Worm (Caenorhabditis elegans) whole organism, L4 larva: ENCODE measurements around the gene rnp-7.

Source experiments
- F10B5.3 ChIP-seq: sonication (generic microtip); optimal IDR thresholded peaks from 2 replicates; lab custom pipeline; 2016; ENCODE audit warnings: mild to moderate bottlenecking, missing genetic modification characterization, missing compliant biosample characterization
- F37D6.2 ChIP-seq: sonication (generic microtip); optimal IDR thresholded peaks from 2 replicates; lab custom pipeline; 2016; ENCODE audit warnings: mild to moderate bottlenecking, missing genetic modification characterization, missing compliant biosample characterization
- Y105C5A.15 ChIP-seq: fragments of 200-800 bp; sonication (Bioruptor generic); IDR thresholded peaks from 2 replicates; pipeline ENCODE4 v1.3.6; 2022; ENCODE audit warnings: missing genetic modification characterization, missing compliant biosample characterization
- Y48G9A.11 ChIP-seq: fragments of 200-800 bp; sonication (Bioruptor generic); IDR thresholded peaks from 2 replicates; pipeline ENCODE4 v1.3.6; 2022; ENCODE audit warnings: missing genetic modification reagents, missing genetic modification characterization, missing compliant biosample characterization
- Y5F2A.4 ChIP-seq: fragments of 200-800 bp; sonication (Bioruptor generic); optimal IDR thresholded peaks from 2 replicates; lab custom pipeline; 2018; ENCODE audit warnings: mild to moderate bottlenecking, missing genetic modification characterization, missing compliant biosample characterization
- ZK337.2 ChIP-seq: fragments of 200-800 bp; sonication (Bioruptor generic); IDR thresholded peaks from 2 replicates; pipeline ENCODE4 v1.3.6; 2022; ENCODE audit warnings: missing genetic modification reagents, missing genetic modification characterization, missing compliant biosample characterization
- ama-1 ChIP-seq: fragments of 150-350 bp; optimal IDR thresholded peaks from 2 replicates; lab custom pipeline; 2014; ENCODE audit warnings: inconsistent platforms, mixed read lengths
- ceh-20 ChIP-seq: fragments of 200-800 bp; sonication (Bioruptor generic); IDR thresholded peaks from 2 replicates; pipeline ENCODE4 v1.3.6; 2022; ENCODE audit warnings: missing genetic modification reagents, missing genetic modification characterization, missing compliant biosample characterization
- ceh-32 ChIP-seq: sonication (generic microtip); optimal IDR thresholded peaks from 2 replicates; lab custom pipeline; 2016; ENCODE audit warnings: mild to moderate bottlenecking, missing genetic modification characterization, missing compliant biosample characterization; ENCODE audit not compliant: poor library complexity
- ceh-44 ChIP-seq: fragments of 200-800 bp; sonication (Bioruptor generic); IDR thresholded peaks from 2 replicates; pipeline ENCODE4 v1.3.6; 2022; ENCODE audit warnings: missing genetic modification reagents, missing genetic modification characterization, missing compliant biosample characterization
- cey-2 ChIP-seq: sonication (generic microtip); optimal IDR thresholded peaks from 3 replicates; lab custom pipeline; 2017; ENCODE audit warnings: missing genetic modification characterization, mild to moderate bottlenecking, missing compliant biosample characterization, antibody characterized with exemption, borderline replicate concordance; ENCODE audit not compliant: insufficient read depth
- ctbp-1 ChIP-seq: fragments of 200-800 bp; sonication (Bioruptor generic); IDR thresholded peaks from 2 replicates; pipeline ENCODE4 v1.3.6; 2022; ENCODE audit warnings: missing genetic modification reagents, missing genetic modification characterization, missing compliant biosample characterization
- dmd-9 ChIP-seq: fragments of 200-800 bp; sonication (Bioruptor generic); IDR thresholded peaks from 2 replicates; pipeline ENCODE4 v1.3.6; 2022; ENCODE audit warnings: missing genetic modification reagents, missing genetic modification characterization, missing compliant biosample characterization
- duxl-1 ChIP-seq: sonication (generic microtip); optimal IDR thresholded peaks from 2 replicates; lab custom pipeline; 2016; ENCODE audit warnings: mild to moderate bottlenecking, missing genetic modification characterization, moderate library complexity, missing compliant biosample characterization; ENCODE audit not compliant: poor library complexity
- egl-43 ChIP-seq: fragments of 200-800 bp; sonication (Bioruptor generic); IDR thresholded peaks from 2 replicates; pipeline ENCODE4 v1.3.6; 2022; ENCODE audit warnings: missing genetic modification reagents, missing genetic modification characterization, missing compliant biosample characterization
- gei-8 ChIP-seq: fragments of 200-800 bp; sonication (Bioruptor generic); optimal IDR thresholded peaks from 2 replicates; lab custom pipeline; 2018; ENCODE audit warnings: mild to moderate bottlenecking, missing genetic modification characterization, missing compliant biosample characterization
- hlh-30 ChIP-seq: sonication (generic microtip); optimal IDR thresholded peaks from 2 replicates; lab custom pipeline; 2017; ENCODE audit warnings: antibody characterized with exemption, mild to moderate bottlenecking, missing genetic modification characterization, missing compliant biosample characterization; ENCODE audit not compliant: insufficient read depth
- hmg-1.1 ChIP-seq: fragments of 200-800 bp; sonication (Bioruptor generic); IDR thresholded peaks from 2 replicates; pipeline ENCODE4 v1.3.6; 2022; ENCODE audit warnings: missing genetic modification reagents, missing genetic modification characterization, missing compliant biosample characterization
- lin-1 ChIP-seq: fragments of 200-800 bp; sonication (Bioruptor generic); IDR thresholded peaks from 2 replicates; pipeline ENCODE4 v1.3.6; 2022; ENCODE audit warnings: missing genetic modification reagents, missing genetic modification characterization, missing compliant biosample characterization
- lin-13 ChIP-seq: fragments of 150-350 bp; optimal IDR thresholded peaks from 2 replicates; lab custom pipeline; 2014; ENCODE audit warnings: missing biosample characterization, missing genetic modification reagents, missing genetic modification characterization
- lin-38 ChIP-seq: fragments of 200-800 bp; sonication (Bioruptor generic); IDR thresholded peaks from 2 replicates; pipeline ENCODE4 v1.3.6; 2022; ENCODE audit warnings: missing genetic modification reagents, missing genetic modification characterization, missing compliant biosample characterization
- lin-39 ChIP-seq: fragments of 150-350 bp; optimal IDR thresholded peaks from 2 replicates; lab custom pipeline; 2014; ENCODE audit warnings: missing biosample characterization, missing genetic modification reagents, missing genetic modification characterization
- lir-3 ChIP-seq: sonication (generic microtip); optimal IDR thresholded peaks from 2 replicates; lab custom pipeline; 2016; ENCODE audit warnings: mild to moderate bottlenecking, missing genetic modification characterization, missing compliant biosample characterization
- lsy-2 ChIP-seq, 2 experiments: fragments of 150-350 bp in 1 of 2; sonication (generic microtip) in 1 of 2; optimal IDR thresholded peaks; 2 replicates each; lab custom pipeline; 2014 to 2017; ENCODE audit warnings: missing biosample characterization in 2 of 2, missing genetic modification characterization in 2 of 2
- madf-5 ChIP-seq, 2 experiments: fragments of 200-800 bp; sonication (Bioruptor generic); IDR thresholded peaks; 2 replicates each; pipeline ENCODE4 v1.3.6; 2022; ENCODE audit warnings: missing compliant biosample characterization in 2 of 2, missing genetic modification characterization in 2 of 2
- madf-9 ChIP-seq: fragments of 200-800 bp; sonication (Bioruptor generic); conservative IDR thresholded peaks from 2 replicates; pipeline ENCODE4 v1.3.6; 2022; ENCODE audit warnings: missing genetic modification reagents, missing genetic modification characterization, missing compliant biosample characterization
- mdt-29 ChIP-seq: fragments of 200-800 bp; sonication (Bioruptor generic); IDR thresholded peaks from 2 replicates; pipeline ENCODE4 v1.3.6; 2022; ENCODE audit warnings: missing genetic modification reagents, missing genetic modification characterization, missing compliant biosample characterization
- mep-1 ChIP-seq: fragments of 150-350 bp; sonication (generic microtip); optimal IDR thresholded peaks from 3 replicates; lab custom pipeline; 2014; ENCODE audit warnings: missing biosample characterization, missing genetic modification characterization
- mes-2 ChIP-seq: sonication (generic microtip); optimal IDR thresholded peaks from 2 replicates; lab custom pipeline; 2016; ENCODE audit warnings: missing genotype, mild to moderate bottlenecking, missing genetic modification characterization, missing compliant biosample characterization; ENCODE audit not compliant: poor library complexity, severe bottlenecking
- nhr-10 ChIP-seq: fragments of 150-350 bp; optimal IDR thresholded peaks from 2 replicates; lab custom pipeline; 2014; ENCODE audit warnings: missing biosample characterization, missing genetic modification characterization
- nhr-102 ChIP-seq: sonication (generic microtip); optimal IDR thresholded peaks from 2 replicates; lab custom pipeline; 2016; ENCODE audit warnings: mild to moderate bottlenecking, missing genetic modification characterization, moderate library complexity, missing compliant biosample characterization
- nhr-41 ChIP-seq: fragments of 200-800 bp; sonication (Bioruptor generic); IDR thresholded peaks from 2 replicates; pipeline ENCODE4 v1.3.6; 2022; ENCODE audit warnings: missing genetic modification reagents, missing genetic modification characterization, missing compliant biosample characterization
- nhr-6 ChIP-seq: fragments of 150-350 bp; optimal IDR thresholded peaks from 2 replicates; lab custom pipeline; 2014; ENCODE audit warnings: missing biosample characterization, missing genetic modification characterization
- pha-4 ChIP-seq, 2 experiments: fragments of 150-350 bp in 1 of 2; fragments of 200-800 bp in 1 of 2; sonication (Bioruptor generic) in 1 of 2; IDR thresholded peaks in 1 of 2; optimal IDR thresholded peaks in 1 of 2; 2 replicates each; pipeline versions ENCODE4 v1.3.6 to Lab custom; 2014 to 2022; ENCODE audit warnings: missing genetic modification characterization in 2 of 2, missing genetic modification reagents in 2 of 2, missing biosample characterization in 1 of 2, missing compliant biosample characterization in 1 of 2
- sdz-12 ChIP-seq: fragments of 200-800 bp; sonication (Bioruptor generic); optimal IDR thresholded peaks from 2 replicates; lab custom pipeline; 2018; ENCODE audit warnings: mild to moderate bottlenecking, missing genetic modification characterization, missing compliant biosample characterization
- snpc-1.2 ChIP-seq: fragments of 200-800 bp; sonication (Bioruptor generic); IDR thresholded peaks from 2 replicates; pipeline ENCODE4 v1.3.6; 2022; ENCODE audit warnings: missing genetic modification reagents, missing genetic modification characterization, missing compliant biosample characterization
- tag-97 ChIP-seq: fragments of 200-800 bp; sonication (Bioruptor generic); IDR thresholded peaks from 2 replicates; pipeline ENCODE4 v1.3.6; 2022; ENCODE audit warnings: missing genetic modification characterization, missing compliant biosample characterization
- tra-1 ChIP-seq: fragments of 200-800 bp; sonication (Bioruptor generic); IDR thresholded peaks from 2 replicates; pipeline ENCODE4 v1.3.6; 2022; ENCODE audit warnings: missing genetic modification reagents, missing genetic modification characterization, missing compliant biosample characterization
- unc-130 ChIP-seq: sonication (generic microtip); optimal IDR thresholded peaks from 2 replicates; lab custom pipeline; 2016; ENCODE audit warnings: missing genetic modification reagents, missing genetic modification characterization, missing compliant biosample characterization
- unc-62 ChIP-seq, 3 experiments: fragments of 150-350 bp in 1 of 3; sonication (generic microtip); optimal IDR thresholded peaks in 2 of 3; peaks in 1 of 3; 1 replicate in 1 of 3; 2 replicates in 2 of 3; lab custom pipeline; 2014 to 2017; ENCODE audit warnings: missing biosample characterization in 3 of 3, missing genetic modification characterization in 3 of 3, missing genetic modification reagents in 3 of 3, missing genotype in 1 of 3
- zag-1 ChIP-seq: fragments of 150-350 bp; optimal IDR thresholded peaks from 2 replicates; lab custom pipeline; 2014; ENCODE audit warnings: missing biosample characterization, missing genetic modification characterization
- zip-2 ChIP-seq: fragments of 150-350 bp; optimal IDR thresholded peaks from 2 replicates; lab custom pipeline; 2014; ENCODE audit warnings: missing biosample characterization, missing genetic modification characterization
- ztf-7 ChIP-seq: fragments of 150-350 bp; optimal IDR thresholded peaks from 2 replicates; lab custom pipeline; 2014; ENCODE audit warnings: missing biosample characterization, missing genetic modification characterization

Gene rnp-7

DNA sequence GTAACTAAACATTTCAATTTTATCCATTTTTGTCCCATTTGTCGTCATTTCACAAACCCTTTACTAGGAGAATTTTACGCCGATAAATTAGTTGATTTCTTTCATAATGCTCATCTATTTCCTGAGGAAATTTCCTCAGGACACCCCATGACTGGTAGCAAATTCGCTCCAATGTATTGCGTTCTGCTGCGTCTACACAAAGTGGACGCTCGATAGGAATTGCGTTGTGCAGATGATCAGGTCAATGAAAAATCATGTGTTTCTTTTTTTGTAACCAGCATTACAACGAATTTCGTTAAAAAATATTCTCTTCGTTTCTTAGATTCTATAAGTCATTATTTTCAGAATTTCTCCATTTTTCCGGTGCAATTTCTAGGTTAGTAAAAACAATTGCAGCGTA lies 20.9 kb upstream of the rnp-7 start, which contains the start of gene epg-4 (continued):
- TF ChIP-seq nhr-6: no peak
- TF ChIP-seq F37D6.2 (tag; lab: Kevin White, UChicago): no peak
- TF ChIP-seq ceh-44 (GFP tag; lab: Robert Waterston, UW): no peak
- TF ChIP-seq tra-1: no peak
- TF ChIP-seq mep-1 (tag; lab: Kevin White, UChicago): peak; percentile 63
- TF ChIP-seq hmg-1.1 (GFP tag; lab: Robert Waterston, UW): peak; percentile 65; the same call in 1 of the 2 replicates
- TF ChIP-seq lsy-2 (tag; optimal IDR thresholded peaks at IDR 0.05; lab: Kevin White, UChicago): peak; percentile 29 to 65
- TF ChIP-seq nhr-41: no peak
- TF ChIP-seq ztf-7: no peak
- TF ChIP-seq zip-2: no peak
- no peak for TF ChIP-seq mdt-29 (GFP tag; lab: Robert Waterston, UW)
- TF ChIP-seq pha-4 (GFP tag; IDR thresholded peaks at IDR 0.05; lab: Robert Waterston, UW): peak; percentile 63; the same call in 1 of the 2 replicates
- TF ChIP-seq pha-4 (tag; optimal IDR thresholded peaks at IDR 0.05; lab: Kevin White, UChicago): peak; percentile 31
- no peak for TF ChIP-seq zag-1 (tag; lab: Kevin White, UChicago)
- TF ChIP-seq cey-2 (tag; lab: Kevin White, UChicago): no peak
- no peak for TF ChIP-seq sdz-12

DNA sequence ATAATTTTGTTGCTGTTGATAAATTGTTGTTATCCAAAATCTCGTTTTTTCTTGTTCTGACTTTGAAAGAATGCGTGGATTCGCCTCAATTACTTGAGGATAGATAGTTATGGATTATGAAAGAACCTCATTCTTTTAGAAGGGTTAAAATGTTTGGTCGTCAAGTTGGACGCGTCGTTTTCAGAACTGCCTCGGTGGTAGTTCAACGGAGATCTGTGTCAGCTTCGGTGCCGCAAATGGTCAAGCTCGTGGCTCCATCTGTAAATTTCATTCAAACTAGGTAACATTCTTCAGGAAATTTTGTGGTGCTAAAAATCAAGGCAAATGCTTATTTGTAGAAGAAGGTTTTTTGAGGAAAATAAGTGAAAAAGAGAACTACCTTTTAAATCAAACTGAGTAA lies 19.7 kb upstream of the rnp-7 start, which contains the start of gene ndab-2:
ndab-2 (plus strand) TSS at position 140 of the 400 bp plus-strand sequence.
- TF ChIP-seq Y48G9A.11 (GFP tag; lab: Robert Waterston, UW) (peak; percentile 51; the same call in 1 of the 2 replicates), lin-38 (GFP tag; lab: Robert Waterston, UW) (peak; percentile 53), lin-39 (tag; lab: Kevin White, UChicago) (no peak), mes-2 (peak; percentile 34), ZK337.2 (GFP tag; lab: Robert Waterston, UW) (no peak), egl-43 (GFP tag; lab: Robert Waterston, UW) (peak; percentile 67; the same call in 1 of the 2 replicates), snpc-1.2 (peak; percentile 56; the same call in 1 of the 2 replicates), ctbp-1 (GFP tag; lab: Robert Waterston, UW) (0 out of 2 replicates have a peak, but pooled peaks have one; percentile 39), unc-62 (GFP tag; optimal IDR thresholded peaks at IDR 0.05 in 1 of 2; lab: Kevin White, UChicago) (peak in 1 of 2 experiments; percentile 17), unc-62 (tag; optimal IDR thresholded peaks at IDR 0.05; lab: Kevin White, UChicago) (no peak), tag-97 (GFP tag; lab: Robert Waterston, UW) (no peak), ama-1 (lab: Kevin White, UChicago) (peak; percentile 82), lsy-2 (tag; optimal IDR thresholded peaks at IDR 0.05; lab: Kevin White, UChicago) (peak in 1 of 2 experiments; percentile 14), madf-5 (GFP tag; IDR thresholded peaks at IDR 0.05; lab: Robert Waterston, UW) (0 out of 4 replicates have a peak, but pooled peaks have one; percentile 23 to 55), pha-4 (GFP tag; IDR thresholded peaks at IDR 0.05; lab: Robert Waterston, UW) (peak; percentile 52), pha-4 (tag; optimal IDR thresholded peaks at IDR 0.05; lab: Kevin White, UChicago) (no peak), hlh-30 (tag; lab: Kevin White, UChicago) (no peak), Y105C5A.15 (GFP tag; lab: Robert Waterston, UW) (peak; percentile 69; the same call in 1 of the 2 replicates)

DNA sequence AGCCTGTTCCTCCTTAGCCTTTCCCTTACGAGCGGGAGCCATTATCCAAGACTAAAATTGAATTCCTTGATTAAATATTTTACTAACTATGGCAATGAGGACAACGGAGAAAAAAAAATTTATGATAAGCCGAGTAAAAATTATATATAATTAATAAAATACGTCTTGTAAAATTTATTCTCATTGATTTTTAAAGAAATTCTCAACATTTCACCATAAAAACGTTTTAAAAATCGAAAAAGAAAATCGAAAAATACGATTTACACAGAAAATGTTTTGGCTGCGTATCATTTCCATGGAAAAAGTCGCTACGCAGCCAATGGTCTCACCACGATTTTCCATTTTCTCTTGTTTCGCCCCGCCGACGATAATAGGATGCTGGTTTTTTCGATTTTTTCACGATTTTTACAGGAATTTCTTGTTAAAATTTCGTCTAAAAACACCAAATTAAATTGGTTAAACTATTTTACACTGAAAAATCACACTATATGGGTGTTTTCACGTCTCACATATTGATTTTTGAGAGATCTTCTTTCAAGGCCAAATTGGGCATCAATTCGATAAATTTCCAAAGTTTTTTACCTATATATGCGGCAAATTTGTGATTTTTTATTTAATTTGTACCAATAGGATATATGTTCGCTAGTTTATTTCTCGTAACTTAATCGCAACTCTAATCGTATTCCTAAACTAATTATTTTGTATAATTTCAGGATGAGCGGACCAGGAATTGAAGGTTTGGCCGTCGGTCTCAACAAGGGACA lies 18.8 kb upstream of the rnp-7 start, which contains the start of the genes rps-14 and rpl-36:
rps-14 (minus strand) TSS at position 51 of the 764 bp plus-strand sequence.
rpl-36 (plus strand) TSS at position 714 of the 764 bp plus-strand sequence.
- peak; percentile 63; the same call in 1 of the 2 replicates for TF ChIP-seq ceh-20 (GFP tag; lab: Robert Waterston, UW)
- TF ChIP-seq duxl-1 (tag; lab: Kevin White, UChicago): peak; percentile 76
- no peak for TF ChIP-seq ZK337.2 (GFP tag; lab: Robert Waterston, UW)
- TF ChIP-seq lin-13: peak; percentile 60
- TF ChIP-seq unc-130 (GFP tag; lab: Kevin White, UChicago): no peak
- no peak for TF ChIP-seq ctbp-1 (GFP tag; lab: Robert Waterston, UW)
- no peak for TF ChIP-seq dmd-9 (GFP tag; lab: Robert Waterston, UW)
- 0 out of 2 replicates have a peak, but pooled peaks have one; percentile 42 for TF ChIP-seq tra-1
- TF ChIP-seq snpc-1.2: 0 out of 2 replicates have a peak, but pooled peaks have one; percentile 9
- no peak for TF ChIP-seq ceh-32 (tag; lab: Kevin White, UChicago)
- peak; percentile 75 for TF ChIP-seq nhr-102
- TF ChIP-seq gei-8 (GFP tag; lab: Kevin White, UChicago): no peak
- TF ChIP-seq madf-9 (GFP tag; lab: Robert Waterston, UW): no peak
- no peak for TF ChIP-seq Y5F2A.4
- TF ChIP-seq lir-3 (tag; lab: Kevin White, UChicago): no peak
- no peak for TF ChIP-seq nhr-10 (tag; lab: Kevin White, UChicago)
- no peak for TF ChIP-seq F10B5.3 (tag; lab: Kevin White, UChicago)
- TF ChIP-seq lin-1 (GFP tag; lab: Robert Waterston, UW): no peak
